Fruit fly (Drosophila melanogaster) whole organism, embryonic: Measurements from ENCODE around the gene brm.

Experiments used
- Aef1 ChIP-seq: fragments of 200-800 bp; sonication (Bioruptor generic); IDR thresholded peaks from 3 replicates; pipeline ENCODE4 v1.3.6; 2022; ENCODE audit warnings: missing biosample characterization, missing genetic modification characterization
- CG11085 ChIP-seq: fragments of 200-800 bp; sonication (Bioruptor generic); IDR thresholded peaks from 2 replicates; pipeline ENCODE4 v1.3.6; 2022; ENCODE audit warnings: missing biosample characterization, missing genetic modification characterization
- CG12219 ChIP-seq: fragments of 200-800 bp; sonication (Bioruptor generic); optimal IDR thresholded peaks from 3 replicates; lab custom pipeline; 2018; ENCODE audit warnings: missing biosample characterization, mild to moderate bottlenecking, missing genetic modification characterization
- CG12391 ChIP-seq: fragments of 200-800 bp; sonication (Bioruptor generic); optimal IDR thresholded peaks from 3 replicates; lab custom pipeline; 2018; ENCODE audit warnings: missing biosample characterization, mild to moderate bottlenecking, missing genetic modification characterization, moderate library complexity
- CG14710 ChIP-seq: fragments of 200-800 bp; sonication (Bioruptor generic); optimal IDR thresholded peaks from 3 replicates; lab custom pipeline; 2019; ENCODE audit warnings: missing biosample characterization, mild to moderate bottlenecking, missing genetic modification characterization, moderate library complexity
- CG14860 ChIP-seq: fragments of 200-800 bp; sonication (Bioruptor generic); IDR thresholded peaks from 3 replicates; pipeline ENCODE4 v1.3.6; 2022; ENCODE audit warnings: missing biosample characterization, missing genetic modification characterization; ENCODE audit not compliant: partially characterized antibody
- CG14965 ChIP-seq: fragments of 200-800 bp; sonication (Bioruptor generic); optimal IDR thresholded peaks from 2 replicates; lab custom pipeline; 2016; ENCODE audit warnings: missing biosample characterization, missing genetic modification characterization, borderline replicate concordance
- CG16815 ChIP-seq: fragments of 200-800 bp; sonication (Bioruptor generic); optimal IDR thresholded peaks from 3 replicates; lab custom pipeline; 2017; ENCODE audit warnings: missing biosample characterization, mild to moderate bottlenecking, missing genetic modification characterization
- CG17802 ChIP-seq: fragments of 200-800 bp; sonication (Bioruptor generic); optimal IDR thresholded peaks from 2 replicates; lab custom pipeline; 2018; ENCODE audit warnings: missing biosample characterization, mild to moderate bottlenecking, missing genetic modification characterization, moderate library complexity
- CG18599 ChIP-seq: fragments of 200-800 bp; sonication (Bioruptor generic); optimal IDR thresholded peaks from 3 replicates; lab custom pipeline; 2017; ENCODE audit warnings: missing biosample characterization, missing genetic modification characterization, mild to moderate bottlenecking, moderate library complexity, missing genetic modification reagents
- CG2120 ChIP-seq: fragments of 200-800 bp; sonication (Bioruptor generic); optimal IDR thresholded peaks from 3 replicates; lab custom pipeline; 2016; ENCODE audit warnings: missing biosample characterization, missing genetic modification characterization
- CG31365 ChIP-seq: fragments of 200-800 bp; sonication (Bioruptor generic); optimal IDR thresholded peaks from 2 replicates; lab custom pipeline; 2018; ENCODE audit warnings: missing biosample characterization, mild to moderate bottlenecking, missing genetic modification characterization
- CG4360 ChIP-seq: fragments of 200-800 bp; sonication (Bioruptor generic); IDR thresholded peaks from 2 replicates; pipeline ENCODE4 v1.3.6; 2022; ENCODE audit warnings: missing biosample characterization, missing genetic modification characterization
- CG4730 ChIP-seq: fragments of 200-800 bp; sonication (Bioruptor generic); IDR thresholded peaks from 2 replicates; pipeline ENCODE4 v1.3.6; 2022; ENCODE audit warnings: missing biosample characterization, missing genetic modification characterization
- CG8359 ChIP-seq: fragments of 200-800 bp; sonication (Bioruptor generic); optimal IDR thresholded peaks from 2 replicates; lab custom pipeline; 2017; ENCODE audit warnings: missing biosample characterization, mild to moderate bottlenecking, missing genetic modification characterization, borderline replicate concordance
- CG9817 ChIP-seq: fragments of 200-800 bp; sonication (Bioruptor generic); optimal IDR thresholded peaks from 2 replicates; lab custom pipeline; 2018; ENCODE audit warnings: missing biosample characterization, mild to moderate bottlenecking, missing genetic modification characterization, moderate library complexity
- CrebB ChIP-seq: fragments of 200-800 bp; sonication (Bioruptor generic); optimal IDR thresholded peaks from 3 replicates; lab custom pipeline; 2018; ENCODE audit warnings: missing biosample characterization, mild to moderate bottlenecking, missing genetic modification characterization
- Dek ChIP-seq: fragments of 200-800 bp; sonication (Bioruptor generic); optimal IDR thresholded peaks from 3 replicates; lab custom pipeline; 2019; ENCODE audit warnings: missing biosample characterization, mild to moderate bottlenecking, missing genetic modification characterization, moderate library complexity
- Dp ChIP-seq: fragments of 200-800 bp; sonication (Bioruptor generic); optimal IDR thresholded peaks from 2 replicates; lab custom pipeline; 2018; ENCODE audit warnings: missing biosample characterization, mild to moderate bottlenecking, missing genetic modification characterization, moderate library complexity
- E2f2 ChIP-seq: fragments of 200-800 bp; sonication (Bioruptor generic); IDR thresholded peaks from 2 replicates; pipeline ENCODE4 v1.3.6; 2022; ENCODE audit warnings: missing biosample characterization, missing genetic modification characterization
- Fer1 ChIP-seq: fragments of 200-800 bp; sonication (Bioruptor generic); optimal IDR thresholded peaks from 2 replicates; lab custom pipeline; 2017; ENCODE audit warnings: missing biosample characterization, mild to moderate bottlenecking, missing genetic modification characterization
- Gsc ChIP-seq: fragments of 200-800 bp; sonication (Bioruptor generic); IDR thresholded peaks from 2 replicates; pipeline ENCODE4 v1.3.6; 2022; ENCODE audit warnings: missing biosample characterization, missing genetic modification characterization
- Hr39 ChIP-seq: fragments of >200 bp; optimal IDR thresholded peaks from 2 replicates; lab custom pipeline; 2017
- MTF-1 ChIP-seq: fragments of 200-800 bp; sonication (Bioruptor generic); optimal IDR thresholded peaks from 2 replicates; lab custom pipeline; 2018; ENCODE audit warnings: missing biosample characterization, mild to moderate bottlenecking, missing genetic modification characterization, borderline replicate concordance
- Ravus ChIP-seq: fragments of 200-800 bp; sonication (Bioruptor generic); IDR thresholded peaks from 2 replicates; pipeline ENCODE4 v1.3.6; 2022; ENCODE audit warnings: missing biosample characterization, missing genetic modification characterization
- Taf1 ChIP-seq: fragments of 200-800 bp; sonication (Bioruptor generic); IDR thresholded peaks from 2 replicates; pipeline ENCODE4 v1.3.6; 2022; ENCODE audit warnings: missing biosample characterization, missing genetic modification characterization
- Usf ChIP-seq: fragments of 200-800 bp; sonication (Bioruptor generic); optimal IDR thresholded peaks from 2 replicates; lab custom pipeline; 2017; ENCODE audit warnings: missing genotype, missing biosample characterization, missing genetic modification characterization
- az2 ChIP-seq: fragments of 200-800 bp; sonication (Bioruptor generic); optimal IDR thresholded peaks from 3 replicates; lab custom pipeline; 2016; ENCODE audit warnings: missing biosample characterization, missing genetic modification characterization
- br ChIP-seq: fragments of >200 bp; optimal IDR thresholded peaks from 2 replicates; lab custom pipeline; 2017
- cad ChIP-seq: fragments of >200 bp; optimal IDR thresholded peaks from 2 replicates; lab custom pipeline; 2017; ENCODE audit warnings: missing biosample characterization, missing genetic modification characterization
- chm ChIP-seq: fragments of 200-800 bp; sonication (Bioruptor generic); IDR thresholded peaks from 2 replicates; pipeline ENCODE4 v1.3.6; 2022; ENCODE audit warnings: missing biosample characterization, missing genetic modification characterization
- corto ChIP-seq: fragments of 200-800 bp; sonication (Bioruptor generic); optimal IDR thresholded peaks from 2 replicates; lab custom pipeline; 2016; ENCODE audit warnings: missing biosample characterization, mild to moderate bottlenecking, missing genetic modification characterization, moderate library complexity
- croc ChIP-seq: fragments of 200-800 bp; sonication (Bioruptor generic); conservative IDR thresholded peaks from 3 replicates; pipeline ENCODE4 v1.3.6; 2022; ENCODE audit warnings: missing biosample characterization, missing genetic modification characterization
- dan ChIP-seq: fragments of 200-800 bp; sonication (Bioruptor generic); IDR thresholded peaks from 2 replicates; pipeline ENCODE4 v1.3.6; 2022; ENCODE audit warnings: missing biosample characterization, missing genetic modification characterization
- fd102C ChIP-seq: fragments of 200-800 bp; sonication (Bioruptor generic); optimal IDR thresholded peaks from 2 replicates; lab custom pipeline; 2018; ENCODE audit warnings: missing biosample characterization, mild to moderate bottlenecking, missing genetic modification characterization, moderate library complexity
- fru ChIP-seq: fragments of >200 bp; optimal IDR thresholded peaks from 2 replicates; lab custom pipeline; 2017
- gfzf ChIP-seq: fragments of 200-800 bp; sonication (Bioruptor generic); optimal IDR thresholded peaks from 2 replicates; lab custom pipeline; 2016; ENCODE audit warnings: missing biosample characterization, mild to moderate bottlenecking, missing genetic modification characterization, moderate library complexity
- gro ChIP-seq: fragments of 200-800 bp; sonication (Bioruptor generic); optimal IDR thresholded peaks from 2 replicates; lab custom pipeline; 2016; ENCODE audit warnings: missing biosample characterization, missing genetic modification characterization
- hb ChIP-seq: fragments of 200-800 bp; sonication (Bioruptor generic); IDR thresholded peaks from 3 replicates; pipeline ENCODE4 v1.3.6; 2022; ENCODE audit warnings: missing biosample characterization, missing genetic modification characterization; ENCODE audit not compliant: partially characterized antibody
- lov ChIP-seq, 2 experiments: fragments of 200-800 bp in 1 of 2; fragments of >200 bp in 1 of 2; sonication (Bioruptor generic) in 1 of 2; IDR thresholded peaks in 1 of 2; optimal IDR thresholded peaks in 1 of 2; 2 replicates in 1 of 2; 3 replicates in 1 of 2; pipeline versions ENCODE4 v1.3.6 to Lab custom; 2017 to 2022; ENCODE audit warnings: missing biosample characterization in 1 of 2, missing genetic modification characterization in 1 of 2
- maf-S ChIP-seq: fragments of 200-800 bp; sonication (Bioruptor generic); optimal IDR thresholded peaks from 2 replicates; lab custom pipeline; 2016; ENCODE audit warnings: missing biosample characterization, missing genetic modification characterization
- mld ChIP-seq: fragments of 200-800 bp; sonication (Bioruptor generic); IDR thresholded peaks from 3 replicates; pipeline ENCODE4 v1.3.6; 2022; ENCODE audit warnings: missing biosample characterization, missing genetic modification characterization; ENCODE audit not compliant: partially characterized antibody
- nerfin-1 ChIP-seq: fragments of 200-800 bp; sonication (Bioruptor generic); optimal IDR thresholded peaks from 3 replicates; lab custom pipeline; 2019; ENCODE audit warnings: missing biosample characterization, mild to moderate bottlenecking, missing genetic modification characterization, moderate library complexity
- odd ChIP-seq: fragments of 200-800 bp; sonication (Bioruptor generic); optimal IDR thresholded peaks from 2 replicates; lab custom pipeline; 2017; ENCODE audit warnings: missing biosample characterization, mild to moderate bottlenecking, missing genetic modification characterization
- onecut ChIP-seq: fragments of 200-800 bp; sonication (Bioruptor generic); IDR thresholded peaks from 2 replicates; pipeline ENCODE4 v1.3.6; 2022; ENCODE audit warnings: missing biosample characterization, missing genetic modification characterization
- pros ChIP-seq: fragments of 200-800 bp; sonication (Bioruptor generic); optimal IDR thresholded peaks from 3 replicates; lab custom pipeline; 2019; ENCODE audit warnings: missing biosample characterization, mild to moderate bottlenecking, missing genetic modification characterization, moderate library complexity
- sens-2 ChIP-seq: fragments of 200-800 bp; sonication (Bioruptor generic); IDR thresholded peaks from 2 replicates; pipeline ENCODE4 v1.3.6; 2022; ENCODE audit warnings: missing biosample characterization, missing genetic modification characterization
- sim ChIP-seq: fragments of 200-800 bp; sonication (Bioruptor generic); IDR thresholded peaks from 2 replicates; pipeline ENCODE4 v1.3.6; 2022; ENCODE audit warnings: missing biosample characterization, missing genetic modification characterization
- sisA ChIP-seq: fragments of 200-800 bp; sonication (Bioruptor generic); IDR thresholded peaks from 2 replicates; pipeline ENCODE4 v1.3.6; 2022; ENCODE audit warnings: missing biosample characterization, missing genetic modification characterization
- toy ChIP-seq: fragments of 200-800 bp; sonication (Bioruptor generic); IDR thresholded peaks from 2 replicates; pipeline ENCODE4 v1.3.6; 2022; ENCODE audit warnings: missing biosample characterization, missing genetic modification characterization

brm gene

DNA sequence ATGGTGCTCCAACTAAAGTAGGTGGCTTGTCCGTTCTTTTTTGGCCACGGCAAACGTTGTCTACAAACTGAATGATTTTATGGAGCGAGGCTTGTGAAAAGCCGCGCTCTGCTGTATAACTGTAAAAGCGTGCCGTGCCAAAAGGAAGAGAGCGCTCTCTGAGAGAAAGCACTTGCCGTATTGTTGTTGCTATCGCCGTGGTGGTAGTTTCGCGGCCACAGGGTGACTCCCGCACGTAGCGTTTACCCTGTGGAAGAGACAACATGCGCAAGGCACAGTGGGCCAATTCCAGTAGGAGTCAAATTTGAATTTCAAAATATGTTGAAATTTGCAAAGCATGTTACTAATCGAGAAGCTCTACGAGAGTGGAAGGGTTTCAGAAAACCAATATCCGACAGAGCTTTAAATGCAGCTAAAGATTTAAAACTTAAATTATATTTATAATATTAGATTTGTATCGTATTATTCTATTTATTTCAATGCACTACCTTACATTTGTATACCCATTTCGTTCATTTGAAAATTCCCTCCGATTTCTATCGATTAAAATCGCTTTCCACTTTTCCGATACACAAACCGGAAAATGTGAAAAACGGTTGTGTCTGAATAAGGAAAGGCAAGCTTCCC lies 57.7 kb downstream of the brm start, which contains the start of gene sff (continued):
- TF ChIP-seq nerfin-1, result peak; percentile 87
- no peak for TF ChIP-seq gfzf (GFP tag; lab: Kevin White, UChicago)
- no peak for TF ChIP-seq Hr39 (lab: Kevin White, UChicago)
- peak; percentile 89 for TF ChIP-seq sisA (GFP tag; lab: Robert Waterston, UW)
- TF ChIP-seq fd102C, result peak; percentile 44
- TF ChIP-seq corto, result no peak
- TF ChIP-seq cad (GFP tag; lab: Kevin White, UChicago), result peak; percentile 74
- TF ChIP-seq CG14965 (GFP tag; lab: Kevin White, UChicago), result no peak
- peak; percentile 62; the same call in 1 of the 2 replicates for TF ChIP-seq toy
- TF ChIP-seq CG16815 (GFP tag; lab: Kevin White, UChicago), result peak; percentile 90
- TF ChIP-seq CrebB (tag; lab: Kevin White, UChicago), result peak; percentile 62
- peak; percentile 90 for TF ChIP-seq Fer1 (GFP tag; lab: Kevin White, UChicago)
- TF ChIP-seq CG17802, result peak; percentile 85
- no peak for TF ChIP-seq gro (GFP tag; lab: Kevin White, UChicago)
- TF ChIP-seq fru (lab: Kevin White, UChicago), result no peak
- TF ChIP-seq CG2120 (GFP tag; lab: Kevin White, UChicago), result peak; percentile 74
- TF ChIP-seq CG9817 (tag; lab: Kevin White, UChicago), result peak; percentile 85
- TF ChIP-seq Dp (GFP tag; lab: Kevin White, UChicago), result peak; percentile 78
- TF ChIP-seq Taf1 (GFP tag; lab: Robert Waterston, UW), result peak; percentile 63
- TF ChIP-seq sens-2 (GFP tag; lab: Robert Waterston, UW), result peak; percentile 79
- TF ChIP-seq odd (GFP tag; lab: Kevin White, UChicago), result peak; percentile 75
- peak; percentile 87 for TF ChIP-seq MTF-1 (GFP tag; lab: Kevin White, UChicago)
- peak; percentile 92 for TF ChIP-seq CG12391 (tag; lab: Kevin White, UChicago)
- peak; percentile 93 for TF ChIP-seq chm (GFP tag; lab: Robert Waterston, UW)
- TF ChIP-seq Dek (tag; lab: Kevin White, UChicago), result peak; percentile 61
- peak; percentile 85 for TF ChIP-seq E2f2
- TF ChIP-seq CG4360 (GFP tag; lab: Robert Waterston, UW), result peak; percentile 91
- TF ChIP-seq mld (GFP tag; lab: Robert Waterston, UW), result no peak
- peak; percentile 84 for TF ChIP-seq CG12219 (GFP tag; lab: Kevin White, UChicago)
- peak; percentile 33; the same call in 1 of the 3 replicates for TF ChIP-seq CG14860 (GFP tag; lab: Robert Waterston, UW)
- peak; percentile 30 for TF ChIP-seq maf-S (GFP tag; lab: Kevin White, UChicago)
- peak; percentile 79 for TF ChIP-seq Gsc (GFP tag; lab: Robert Waterston, UW)
- TF ChIP-seq onecut (GFP tag; lab: Robert Waterston, UW), result peak; percentile 84
- peak; percentile 85 for TF ChIP-seq CG4730 (GFP tag; lab: Robert Waterston, UW)
- TF ChIP-seq Aef1 (GFP tag; lab: Robert Waterston, UW), result peak; percentile 88; the same call in 2 of the 3 replicates
- TF ChIP-seq CG31365 (tag; lab: Kevin White, UChicago), result peak; percentile 47
- TF ChIP-seq sim (GFP tag; lab: Robert Waterston, UW), result peak; percentile 83
- peak; percentile 92 for TF ChIP-seq CG18599 (GFP tag; lab: Kevin White, UChicago)
- TF ChIP-seq Ravus (GFP tag; lab: Robert Waterston, UW), result peak; percentile 43
- TF ChIP-seq Usf (GFP tag; lab: Kevin White, UChicago), result peak; percentile 84
- TF ChIP-seq br (lab: Kevin White, UChicago), result no peak
- TF ChIP-seq CG14710 (tag; lab: Kevin White, UChicago), result peak; percentile 91
- no peak for TF ChIP-seq hb (GFP tag; lab: Robert Waterston, UW)
- TF ChIP-seq croc, result peak; percentile 88
- peak; percentile 91 for TF ChIP-seq az2 (GFP tag; lab: Kevin White, UChicago)
- no peak for TF ChIP-seq lov (optimal IDR thresholded peaks at IDR 0.05; lab: Kevin White, UChicago)
- TF ChIP-seq lov (GFP tag; IDR thresholded peaks at IDR 0.05; lab: Robert Waterston, UW), result peak; percentile 51; the same call in 1 of the 3 replicates
- peak; percentile 62; the same call in 1 of the 2 replicates for TF ChIP-seq dan (GFP tag; lab: Robert Waterston, UW)
- no peak for TF ChIP-seq pros (GFP tag; lab: Kevin White, UChicago)
- TF ChIP-seq CG11085 (GFP tag; lab: Robert Waterston, UW), result peak; percentile 81
- TF ChIP-seq CG8359, result peak; percentile 83
